Worm (Caenorhabditis elegans): Measurements from ENCODE around the gene unc-1.

unc-1 gene

ce11 chrX:1035039-1035598, 27.1 kb downstream of the unc-1 start, which contains the start of the genes stau-1 and sec-22:
TSS of gene stau-1 (minus strand) at chrX:1035286.
TSS of gene sec-22 (plus strand) at chrX:1035548.
- TF ChIP-seq hmg-11 (tag; optimal IDR thresholded peaks at IDR 0.05) (peak; percentile 64), zag-1 (tag; optimal IDR thresholded peaks at IDR 0.05) (no peak), nhr-43 (tag; optimal IDR thresholded peaks at IDR 0.05; ENCODE audit: poor library complexity, severe bottlenecking) (no peak), nfya-1 (tag; optimal IDR thresholded peaks at IDR 0.05; ENCODE audit: insufficient read depth) (peak; percentile 66), ceh-9 (tag; optimal IDR thresholded peaks at IDR 0.05) (no peak), lin-15B (tag; optimal IDR thresholded peaks at IDR 0.05) (peak; percentile 58), snpc-4 (tag; optimal IDR thresholded peaks at IDR 0.05) (peak; percentile 51), lin-39 (tag; optimal IDR thresholded peaks at IDR 0.05) (peak; percentile 60), unc-62 (GFP tag; optimal IDR thresholded peaks at IDR 0.05) (no peak), elt-2 (tag; optimal IDR thresholded peaks at IDR 0.05) (peak; percentile 20), ceh-28 (tag; optimal IDR thresholded peaks at IDR 0.05) (peak; percentile 53), pha-4 (tag; optimal IDR thresholded peaks at IDR 0.05) (peak; percentile 50), eor-1 (tag; optimal IDR thresholded peaks at IDR 0.05) (no peak)

ce11 chrX:1030867-1031266, 31.4 kb downstream of the unc-1 start:
- no peak for TF ChIP-seq mdl-1 (tag; optimal IDR thresholded peaks at IDR 0.05)
- TF ChIP-seq zag-1 (tag; optimal IDR thresholded peaks at IDR 0.05), result no peak
- TF ChIP-seq nfya-1 (tag; optimal IDR thresholded peaks at IDR 0.05; ENCODE audit: insufficient read depth), result no peak
- no peak for TF ChIP-seq nhr-77 (tag; optimal IDR thresholded peaks at IDR 0.05)
- TF ChIP-seq pha-4 (tag; optimal IDR thresholded peaks at IDR 0.05), result no peak
- TF ChIP-seq egl-5 (tag; optimal IDR thresholded peaks at IDR 0.05), result no peak
- TF ChIP-seq ZK546.5 (tag; optimal IDR thresholded peaks at IDR 0.05), result no peak
- no peak for TF ChIP-seq ceh-28 (tag; optimal IDR thresholded peaks at IDR 0.05)
- no peak for TF ChIP-seq nhr-23 (tag; optimal IDR thresholded peaks at IDR 0.05)
- TF ChIP-seq R02D3.7 (tag; optimal IDR thresholded peaks at IDR 0.05), result no peak
- no peak for TF ChIP-seq daf-12 (tag; optimal IDR thresholded peaks at IDR 0.05)
- no peak for TF ChIP-seq ceh-9 (tag; optimal IDR thresholded peaks at IDR 0.05)
- no peak for TF ChIP-seq skn-1 (tag; optimal IDR thresholded peaks at IDR 0.05)
- TF ChIP-seq nhr-67 (tag; optimal IDR thresholded peaks at IDR 0.05), result no peak
- no peak for TF ChIP-seq fos-1 (tag; optimal IDR thresholded peaks at IDR 0.05)
- TF ChIP-seq elt-1 (tag; optimal IDR thresholded peaks at IDR 0.05), result no peak
- no peak for TF ChIP-seq snpc-4 (tag; optimal IDR thresholded peaks at IDR 0.05)
- no peak for TF ChIP-seq tbx-2 (tag; optimal IDR thresholded peaks at IDR 0.05)
- no peak for TF ChIP-seq ceh-16 (tag; optimal IDR thresholded peaks at IDR 0.05)
- TF ChIP-seq ztf-4 (tag; optimal IDR thresholded peaks at IDR 0.05), result no peak

ce11 chrX:1027370-1027769, 34.9 kb downstream of the unc-1 start:
- no peak for TF ChIP-seq elt-3 (tag; optimal IDR thresholded peaks at IDR 0.05)
- TF ChIP-seq unc-62 (GFP tag; optimal IDR thresholded peaks at IDR 0.05), result no peak
- TF ChIP-seq elt-1 (tag; optimal IDR thresholded peaks at IDR 0.05), result no peak
- no peak for TF ChIP-seq nhr-11 (tag; optimal IDR thresholded peaks at IDR 0.05)
- no peak for TF ChIP-seq lin-39 (tag; optimal IDR thresholded peaks at IDR 0.05)
- no peak for TF ChIP-seq ama-1 (optimal IDR thresholded peaks at IDR 0.05)
- TF ChIP-seq nhr-12 (tag; optimal IDR thresholded peaks at IDR 0.05), result no peak
- no peak for TF ChIP-seq ZK546.5 (tag; optimal IDR thresholded peaks at IDR 0.05)
- no peak for TF ChIP-seq hmg-11 (tag; optimal IDR thresholded peaks at IDR 0.05)
- no peak for TF ChIP-seq fos-1 (tag; optimal IDR thresholded peaks at IDR 0.05)
- TF ChIP-seq ztf-4 (tag; optimal IDR thresholded peaks at IDR 0.05), result no peak
- TF ChIP-seq aly-2 (tag; optimal IDR thresholded peaks at IDR 0.05), result no peak
- TF ChIP-seq mdl-1 (tag; optimal IDR thresholded peaks at IDR 0.05), result no peak
- no peak for TF ChIP-seq pha-4 (tag; optimal IDR thresholded peaks at IDR 0.05)
- no peak for TF ChIP-seq pqm-1 (tag; optimal IDR thresholded peaks at IDR 0.05)

- peak; percentile 21 for TF ChIP-seq nhr-23 (tag; optimal IDR thresholded peaks at IDR 0.05)
- no peak for TF ChIP-seq ztf-4 (tag; optimal IDR thresholded peaks at IDR 0.05)
- peak; percentile 72 for TF ChIP-seq nhr-25 (tag; optimal IDR thresholded peaks at IDR 0.05)
- no peak for TF ChIP-seq unc-39 (tag; optimal IDR thresholded peaks at IDR 0.05)
- no peak for TF ChIP-seq ztf-11 (tag; optimal IDR thresholded peaks at IDR 0.05)
- peak; percentile 57 for TF ChIP-seq nhr-43 (tag; optimal IDR thresholded peaks at IDR 0.05; ENCODE audit: poor library complexity, severe bottlenecking)
- no peak for TF ChIP-seq fkh-10 (GFP tag; optimal IDR thresholded peaks at IDR 0.05)
These were observed 35.5 kb downstream of the unc-1 start for ce11 chrX:1026722-1027121.

Measured in whole organism, L3 larva.